Fruit fly (Drosophila melanogaster) whole organism, embryonic: ENCODE measurements around the gene Rbp.

ENCODE experiments used
- Asciz ChIP-seq: fragments of 200-800 bp; sonication (Bioruptor generic); optimal IDR thresholded peaks from 2 replicates; lab custom pipeline; 2017; ENCODE audit warnings: missing biosample characterization, mild to moderate bottlenecking, missing genetic modification characterization, missing genetic modification reagents
- CG10147 ChIP-seq: fragments of 200-800 bp; sonication (Bioruptor generic); optimal IDR thresholded peaks from 2 replicates; lab custom pipeline; 2019; ENCODE audit warnings: missing biosample characterization, mild to moderate bottlenecking, missing genetic modification characterization, moderate library complexity
- CG15479 ChIP-seq: fragments of 200-800 bp; sonication (Bioruptor generic); optimal IDR thresholded peaks from 3 replicates; lab custom pipeline; 2019; ENCODE audit warnings: missing biosample characterization, mild to moderate bottlenecking, missing genetic modification characterization, moderate library complexity
- CG17328 ChIP-seq: fragments of 200-800 bp; sonication (Bioruptor generic); IDR thresholded peaks from 2 replicates; pipeline ENCODE4 v1.3.6; 2022; ENCODE audit warnings: missing biosample characterization, missing genetic modification characterization
- CG18262 ChIP-seq: fragments of 200-800 bp; optimal IDR thresholded peaks from 3 replicates; lab custom pipeline; 2019; ENCODE audit warnings: missing biosample characterization, mild to moderate bottlenecking, missing genetic modification characterization, moderate library complexity
- CG2129 ChIP-seq: fragments of 200-800 bp; sonication (Bioruptor generic); IDR thresholded peaks from 2 replicates; pipeline ENCODE4 v1.3.6; 2022; ENCODE audit warnings: missing biosample characterization, missing genetic modification characterization; ENCODE audit not compliant: partially characterized antibody
- CG30403 ChIP-seq: fragments of 200-800 bp; sonication (Bioruptor generic); optimal IDR thresholded peaks from 3 replicates; lab custom pipeline; 2016; ENCODE audit warnings: missing biosample characterization, missing genetic modification characterization
- CG31441 ChIP-seq: fragments of 200-800 bp; sonication (Bioruptor generic); IDR thresholded peaks from 2 replicates; pipeline ENCODE4 v1.3.6; 2022; ENCODE audit warnings: missing biosample characterization, missing genetic modification characterization
- CG34376 ChIP-seq: fragments of 200-800 bp; sonication (Bioruptor generic); optimal IDR thresholded peaks from 2 replicates; lab custom pipeline; 2018; ENCODE audit warnings: missing biosample characterization, mild to moderate bottlenecking, missing genetic modification characterization
- CG6813 ChIP-seq: fragments of 200-800 bp; sonication (Bioruptor generic); optimal IDR thresholded peaks from 2 replicates; lab custom pipeline; 2017; ENCODE audit warnings: missing biosample characterization, missing genetic modification characterization, mild to moderate bottlenecking, moderate library complexity, missing genetic modification reagents
- CG8290 ChIP-seq, 3 experiments: fragments of 200-800 bp; sonication (Bioruptor generic); optimal IDR thresholded peaks; 2 replicates each; lab custom pipeline; 2016 to 2019; ENCODE audit warnings: missing biosample characterization in 3 of 3, missing genetic modification characterization in 3 of 3, mild to moderate bottlenecking in 2 of 3, moderate library complexity in 1 of 3
- CG9727 ChIP-seq: fragments of 200-800 bp; sonication (Bioruptor generic); optimal IDR thresholded peaks from 3 replicates; lab custom pipeline; 2017; ENCODE audit warnings: missing biosample characterization, mild to moderate bottlenecking, missing genetic modification characterization
- Chrac-16 ChIP-seq: fragments of 200-800 bp; sonication (Bioruptor generic); optimal IDR thresholded peaks from 3 replicates; lab custom pipeline; 2016; ENCODE audit warnings: missing biosample characterization, missing genetic modification characterization
- Hmr ChIP-seq: fragments of 200-800 bp; sonication (Bioruptor generic); optimal IDR thresholded peaks from 3 replicates; lab custom pipeline; 2017; ENCODE audit warnings: mild to moderate bottlenecking, missing biosample characterization, missing genetic modification reagents, missing genetic modification characterization
- Lpt ChIP-seq: fragments of >200 bp; optimal IDR thresholded peaks from 2 replicates; lab custom pipeline; 2018; ENCODE audit warnings: missing biosample characterization, missing genetic modification characterization
- MBD-R2 ChIP-seq: fragments of 200-800 bp; sonication (Bioruptor generic); IDR thresholded peaks from 2 replicates; pipeline ENCODE4 v1.3.6; 2022; ENCODE audit warnings: missing biosample characterization, missing genetic modification characterization
- Mes4 ChIP-seq: fragments of 200-800 bp; sonication (Bioruptor generic); optimal IDR thresholded peaks from 2 replicates; lab custom pipeline; 2016; ENCODE audit warnings: missing biosample characterization, missing genetic modification characterization
- Nf-YC ChIP-seq: fragments of 200-800 bp; optimal IDR thresholded peaks from 3 replicates; lab custom pipeline; 2019; ENCODE audit warnings: missing biosample characterization, mild to moderate bottlenecking, missing genetic modification characterization, moderate library complexity
- Rx ChIP-seq: fragments of 200-800 bp; sonication (Bioruptor generic); IDR thresholded peaks from 2 replicates; pipeline ENCODE4 v1.3.6; 2022; ENCODE audit warnings: missing biosample characterization, missing genetic modification characterization
- Sox102F ChIP-seq: fragments of 200-800 bp; sonication (Bioruptor generic); optimal IDR thresholded peaks from 2 replicates; lab custom pipeline; 2018; ENCODE audit warnings: missing biosample characterization, mild to moderate bottlenecking, missing genetic modification characterization, moderate library complexity
- TFAM ChIP-seq: fragments of 200-800 bp; sonication (Bioruptor generic); optimal IDR thresholded peaks from 2 replicates; lab custom pipeline; 2017; ENCODE audit warnings: missing biosample characterization, missing genetic modification characterization, inconsistent platforms
- Vsx1 ChIP-seq: fragments of 200-800 bp; sonication (Bioruptor generic); optimal IDR thresholded peaks from 2 replicates; lab custom pipeline; 2017; ENCODE audit warnings: missing biosample characterization, mild to moderate bottlenecking, missing genetic modification characterization, missing genetic modification reagents
- ab ChIP-seq: fragments of 200-800 bp; sonication (Bioruptor generic); optimal IDR thresholded peaks from 2 replicates; lab custom pipeline; 2016; ENCODE audit warnings: missing biosample characterization, missing genetic modification characterization
- ato ChIP-seq: fragments of 200-800 bp; sonication (Bioruptor generic); IDR thresholded peaks from 2 replicates; pipeline ENCODE4 v1.3.6; 2022; ENCODE audit warnings: missing biosample characterization, missing genetic modification characterization; ENCODE audit not compliant: partially characterized antibody
- bbx ChIP-seq: fragments of 200-800 bp; sonication (Bioruptor generic); IDR thresholded peaks from 2 replicates; pipeline ENCODE4 v1.3.6; 2022; ENCODE audit warnings: missing biosample characterization, missing genetic modification characterization; ENCODE audit not compliant: partially characterized antibody
- chif ChIP-seq, 2 experiments: fragments of 200-800 bp; sonication (Bioruptor generic); optimal IDR thresholded peaks; 3 replicates each; lab custom pipeline; 2016; ENCODE audit warnings: missing biosample characterization in 2 of 2, missing genetic modification characterization in 2 of 2
- crol ChIP-seq: fragments of 200-800 bp; sonication (Bioruptor generic); IDR thresholded peaks from 2 replicates; pipeline ENCODE4 v1.3.6; 2022; ENCODE audit warnings: missing biosample characterization, missing genetic modification characterization
- crp ChIP-seq, 2 experiments: fragments of 200-800 bp; sonication (Bioruptor generic); optimal IDR thresholded peaks; 2 replicates in 1 of 2; 3 replicates in 1 of 2; lab custom pipeline; 2017; ENCODE audit warnings: missing biosample characterization in 2 of 2, missing genetic modification characterization in 2 of 2, mild to moderate bottlenecking in 1 of 2, moderate library complexity in 1 of 2
- eyg ChIP-seq: fragments of 200-800 bp; sonication (Bioruptor generic); optimal IDR thresholded peaks from 3 replicates; lab custom pipeline; 2016; ENCODE audit warnings: missing biosample characterization, missing genetic modification characterization
- gsb ChIP-seq: fragments of 200-800 bp; sonication (Bioruptor generic); IDR thresholded peaks from 2 replicates; pipeline ENCODE4 v1.3.6; 2022; ENCODE audit warnings: missing biosample characterization, missing genetic modification characterization
- ind ChIP-seq: fragments of 200-800 bp; sonication (Bioruptor generic); optimal IDR thresholded peaks from 3 replicates; lab custom pipeline; 2016; ENCODE audit warnings: missing biosample characterization, missing genetic modification characterization
- lab ChIP-seq: fragments of 200-800 bp; sonication (Bioruptor generic); optimal IDR thresholded peaks from 3 replicates; lab custom pipeline; 2017; ENCODE audit warnings: missing biosample characterization, missing genetic modification characterization, mild to moderate bottlenecking, moderate library complexity, missing genetic modification reagents
- mirr ChIP-seq: fragments of 200-800 bp; sonication (Bioruptor generic); optimal IDR thresholded peaks from 3 replicates; lab custom pipeline; 2018; ENCODE audit warnings: missing biosample characterization, mild to moderate bottlenecking, missing genetic modification characterization
- nau ChIP-seq: fragments of 200-800 bp; sonication (Bioruptor generic); optimal IDR thresholded peaks from 3 replicates; lab custom pipeline; 2017; ENCODE audit warnings: missing biosample characterization, mild to moderate bottlenecking, missing genetic modification characterization, missing genetic modification reagents
- nerfin-2 ChIP-seq: fragments of 200-800 bp; sonication (Bioruptor generic); IDR thresholded peaks from 2 replicates; pipeline ENCODE4 v1.3.6; 2022; ENCODE audit warnings: missing biosample characterization, missing genetic modification characterization; ENCODE audit not compliant: partially characterized antibody
- p53 ChIP-seq: fragments of 200-800 bp; sonication (Bioruptor generic); optimal IDR thresholded peaks from 2 replicates; lab custom pipeline; 2016; ENCODE audit warnings: missing biosample characterization, missing genetic modification characterization
- pan ChIP-seq, 4 experiments: fragments of >200 bp in 3 of 4; fragments of 200-800 bp in 1 of 4; sonication (Bioruptor generic) in 1 of 4; optimal IDR thresholded peaks in 3 of 4; IDR thresholded peaks in 1 of 4; 2 replicates each; pipeline versions ENCODE4 v1.3.6 to Lab custom; 2017 to 2022; ENCODE audit warnings: missing biosample characterization in 2 of 4, missing genetic modification characterization in 2 of 4, mixed read lengths in 1 of 4
- pita ChIP-seq: fragments of 200-800 bp; sonication (Bioruptor generic); optimal IDR thresholded peaks from 2 replicates; lab custom pipeline; 2017; ENCODE audit warnings: missing biosample characterization, mild to moderate bottlenecking, missing genetic modification characterization
- ro ChIP-seq: fragments of 200-800 bp; sonication (Bioruptor generic); IDR thresholded peaks from 2 replicates; pipeline ENCODE4 v1.3.6; 2022; ENCODE audit warnings: missing biosample characterization, missing genetic modification characterization
- sens ChIP-seq: fragments of 200-800 bp; sonication (Bioruptor generic); peaks from one replicate; lab custom pipeline; 2016; ENCODE audit warnings: missing biosample characterization, missing genetic modification characterization
- slbo ChIP-seq: fragments of 200-800 bp; sonication (Bioruptor generic); IDR thresholded peaks from 2 replicates; pipeline ENCODE4 v1.3.6; 2022; ENCODE audit warnings: missing biosample characterization, missing genetic modification characterization
- sr ChIP-seq: fragments of 200-800 bp; sonication (Bioruptor generic); IDR thresholded peaks from 3 replicates; pipeline ENCODE4 v1.3.6; 2022; ENCODE audit warnings: missing biosample characterization, missing genetic modification characterization
- stc ChIP-seq: fragments of 200-800 bp; sonication (Bioruptor generic); IDR thresholded peaks from 2 replicates; pipeline ENCODE4 v1.3.6; 2022; ENCODE audit warnings: missing biosample characterization, missing genetic modification characterization
- tll ChIP-seq, 2 experiments: fragments of 200-800 bp in 1 of 2; fragments of >200 bp in 1 of 2; sonication (Bioruptor generic) in 1 of 2; optimal IDR thresholded peaks; 2 replicates each; lab custom pipeline; 2017 to 2019; ENCODE audit warnings: missing biosample characterization in 2 of 2, missing genetic modification characterization in 2 of 2, mild to moderate bottlenecking in 1 of 2, moderate library complexity in 1 of 2
- tup ChIP-seq: fragments of 200-800 bp; sonication (Bioruptor generic); optimal IDR thresholded peaks from 2 replicates; lab custom pipeline; 2016; ENCODE audit warnings: missing biosample characterization, mild to moderate bottlenecking, missing genetic modification characterization, moderate library complexity
- tx ChIP-seq: fragments of 200-800 bp; sonication (Bioruptor generic); optimal IDR thresholded peaks from 2 replicates; lab custom pipeline; 2016; ENCODE audit warnings: missing biosample characterization, missing genetic modification characterization
- wek ChIP-seq: fragments of 200-800 bp; sonication (Bioruptor generic); optimal IDR thresholded peaks from 3 replicates; lab custom pipeline; 2018; ENCODE audit warnings: missing biosample characterization, mild to moderate bottlenecking, missing genetic modification characterization, moderate library complexity

Gene Rbp

DNA sequence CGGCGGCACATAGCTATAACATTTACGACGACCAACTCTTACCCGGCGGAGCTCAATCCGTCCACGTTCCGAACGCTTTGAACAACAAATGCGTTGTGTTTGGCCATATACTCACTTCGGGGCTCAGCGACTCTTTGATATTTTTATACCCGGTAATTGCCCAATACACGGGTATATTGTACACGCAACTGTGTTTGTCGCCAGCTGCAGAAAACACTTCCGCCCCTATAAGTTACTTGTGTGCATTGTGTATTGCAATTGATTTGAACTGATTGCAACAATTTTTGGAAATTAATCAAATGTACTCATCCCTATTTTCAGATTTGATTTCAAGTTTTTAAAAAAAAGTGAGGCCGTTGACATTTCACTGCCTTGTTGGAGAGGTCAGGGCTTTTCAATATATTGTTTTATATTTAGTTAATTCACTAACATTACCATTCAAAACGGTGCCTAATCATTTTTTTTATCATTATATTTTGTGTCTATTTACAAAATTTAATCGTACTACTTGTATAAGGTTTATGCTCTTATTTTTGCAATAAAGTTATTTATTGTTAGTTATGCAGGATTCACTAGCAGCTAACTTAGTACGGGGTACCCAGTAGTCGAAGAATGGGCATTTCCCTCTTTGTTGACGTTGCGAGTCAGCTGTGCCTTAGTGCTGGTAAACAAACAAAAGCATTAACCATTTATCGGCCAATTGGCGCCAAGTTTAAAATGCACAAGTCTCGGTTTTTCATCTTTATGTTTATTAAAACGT lies 31.3 kb upstream of the Rbp start, which contains the start of gene Nagk (continued):
- TF ChIP-seq CG8290 (GFP tag; optimal IDR thresholded peaks at IDR 0.05; lab: Kevin White, UChicago) (no peak), CG8290 (tag; optimal IDR thresholded peaks at IDR 0.05; lab: Kevin White, UChicago) (peak in 1 of 2 experiments; percentile 80), Asciz (GFP tag; lab: Kevin White, UChicago) (no peak), Lpt (GFP tag; lab: Kevin White, UChicago) (no peak), gsb (GFP tag; lab: Robert Waterston, UW) (no peak), nerfin-2 (GFP tag; lab: Robert Waterston, UW) (no peak), crp (GFP tag; optimal IDR thresholded peaks at IDR 0.05; lab: Kevin White, UChicago) (peak; percentile 1 to 85), CG2129 (GFP tag; lab: Robert Waterston, UW) (no peak), ro (GFP tag; lab: Robert Waterston, UW) (no peak), Nf-YC (tag; lab: Kevin White, UChicago) (peak; percentile 66), tup (GFP tag; lab: Kevin White, UChicago) (no peak), Rx (no peak; the same call in 1 of the 2 replicates), chif (GFP tag; optimal IDR thresholded peaks at IDR 0.05; lab: Kevin White, UChicago) (peak; percentile 9 to 72), lab (GFP tag; lab: Kevin White, UChicago) (peak; percentile 53), CG30403 (peak; percentile 77), nau (GFP tag; lab: Kevin White, UChicago) (no peak), CG9727 (GFP tag; lab: Kevin White, UChicago) (peak; percentile 84), CG31441 (GFP tag; lab: Robert Waterston, UW) (peak; percentile 70), pita (GFP tag; lab: Kevin White, UChicago) (no peak), eyg (GFP tag; lab: Kevin White, UChicago) (no peak), Sox102F (GFP tag; lab: Kevin White, UChicago) (peak; percentile 64), tll (GFP tag; optimal IDR thresholded peaks at IDR 0.05; lab: Kevin White, UChicago) (peak in 1 of 2 experiments; percentile 2), mirr (GFP tag; lab: Kevin White, UChicago) (peak; percentile 31), slbo (GFP tag; lab: Robert Waterston, UW) (peak; percentile 71), CG6813 (GFP tag; lab: Kevin White, UChicago) (no peak), CG17328 (peak; percentile 56), sens (GFP tag; lab: Kevin White, UChicago) (peak; percentile 95), p53 (GFP tag; lab: Kevin White, UChicago) (no peak), CG10147 (peak; percentile 50), TFAM (GFP tag; lab: Kevin White, UChicago) (no peak), Vsx1 (GFP tag; lab: Kevin White, UChicago) (no peak), pan (optimal IDR thresholded peaks at IDR 0.05; lab: Kevin White, UChicago) (peak in 1 of 2 experiments; percentile 27), pan (GFP tag; optimal IDR thresholded peaks at IDR 0.05 in 1 of 2, IDR thresholded peaks at IDR 0.05 in 1 of 2) (peak in 1 of 2 experiments; percentile 55), bbx (peak; percentile 45), CG34376 (GFP tag; lab: Kevin White, UChicago) (peak; percentile 50), crol (GFP tag; lab: Robert Waterston, UW) (no peak), MBD-R2 (peak; percentile 44), ind (GFP tag; lab: Kevin White, UChicago) (peak; percentile 59), tx (GFP tag; lab: Kevin White, UChicago) (peak; percentile 34), Mes4 (GFP tag; lab: Kevin White, UChicago) (peak; percentile 31), wek (GFP tag; lab: Kevin White, UChicago) (peak; percentile 13), sr (GFP tag; lab: Robert Waterston, UW) (peak; percentile 24; the same call in 1 of the 3 replicates), ato (no peak), Hmr (GFP tag; lab: Kevin White, UChicago) (peak; percentile 68), CG18262 (peak; percentile 82), Chrac-16 (GFP tag; lab: Kevin White, UChicago) (peak; percentile 62), CG15479 (GFP tag; lab: Kevin White, UChicago) (no peak), ab (GFP tag; lab: Kevin White, UChicago) (no peak), stc (GFP tag; lab: Robert Waterston, UW) (0 out of 2 replicates have a peak, but pooled peaks have one; percentile 6)
